Worm (Caenorhabditis elegans) whole organism, L2 larva: ENCODE data around the gene F36D3.8.

Experiments used
- C34F6.9 ChIP-seq: fragments of 150-350 bp; optimal IDR thresholded peaks from 2 replicates; lab custom pipeline; 2014; ENCODE audit warnings: missing biosample characterization, missing genetic modification characterization
- F13H6.1 ChIP-seq: sonication (generic microtip); optimal IDR thresholded peaks from 2 replicates; lab custom pipeline; 2016; ENCODE audit warnings: missing genetic modification characterization, missing compliant biosample characterization
- R02D3.7 ChIP-seq: fragments of 150-350 bp; optimal IDR thresholded peaks from 2 replicates; lab custom pipeline; 2014; ENCODE audit warnings: missing biosample characterization, missing genetic modification characterization
- Y55F3AM.14 ChIP-seq: fragments of 200-800 bp; sonication (Bioruptor generic); optimal IDR thresholded peaks from 2 replicates; lab custom pipeline; 2018; ENCODE audit warnings: mild to moderate bottlenecking, missing genetic modification characterization, missing compliant biosample characterization
- alr-1 ChIP-seq: fragments of 150-350 bp; optimal IDR thresholded peaks from 2 replicates; lab custom pipeline; 2014; ENCODE audit warnings: missing biosample characterization, missing genetic modification characterization
- ama-1 ChIP-seq: fragments of 150-350 bp; optimal IDR thresholded peaks from 2 replicates; lab custom pipeline; 2018; ENCODE audit warnings: inconsistent platforms
- blmp-1 ChIP-seq: sonication (generic microtip); optimal IDR thresholded peaks from 2 replicates; lab custom pipeline; 2017; ENCODE audit warnings: missing genetic modification characterization, mild to moderate bottlenecking, missing compliant biosample characterization, antibody characterized with exemption, moderate library complexity; ENCODE audit not compliant: insufficient read depth
- ceh-16 ChIP-seq: fragments of 150-350 bp; optimal IDR thresholded peaks from 2 replicates; lab custom pipeline; 2014; ENCODE audit warnings: missing biosample characterization, missing genetic modification characterization
- ceh-82 ChIP-seq: fragments of 150-350 bp; optimal IDR thresholded peaks from 2 replicates; lab custom pipeline; 2014; ENCODE audit warnings: missing biosample characterization, missing genetic modification characterization
- dmd-4 ChIP-seq: sonication (generic microtip); optimal IDR thresholded peaks from 2 replicates; lab custom pipeline; 2017; ENCODE audit warnings: missing biosample characterization, missing genetic modification characterization
- egl-27 ChIP-seq: sonication (generic microtip); optimal IDR thresholded peaks from 3 replicates; lab custom pipeline; 2017; ENCODE audit warnings: missing biosample characterization, missing genetic modification reagents, missing genetic modification characterization
- elt-1 ChIP-seq: fragments of 150-350 bp; optimal IDR thresholded peaks from 2 replicates; lab custom pipeline; 2014; ENCODE audit warnings: missing biosample characterization, missing genetic modification characterization
- elt-3 ChIP-seq: sonication (generic microtip); optimal IDR thresholded peaks from 2 replicates; lab custom pipeline; 2017; ENCODE audit warnings: missing biosample characterization, missing genetic modification characterization
- fos-1 ChIP-seq: fragments of 150-350 bp; optimal IDR thresholded peaks from 2 replicates; lab custom pipeline; 2014; ENCODE audit warnings: missing biosample characterization, missing genetic modification characterization
- gmeb-1 ChIP-seq: fragments of 150-350 bp; optimal IDR thresholded peaks from 2 replicates; lab custom pipeline; 2014; ENCODE audit warnings: missing biosample characterization, missing genetic modification characterization
- lin-11 ChIP-seq: fragments of 150-350 bp; sonication (generic microtip); optimal IDR thresholded peaks from 2 replicates; lab custom pipeline; 2014; ENCODE audit warnings: missing biosample characterization, missing genetic modification characterization, inconsistent platforms, mixed read lengths
- lin-13 ChIP-seq: fragments of 150-350 bp; optimal IDR thresholded peaks from 2 replicates; lab custom pipeline; 2014; ENCODE audit warnings: missing biosample characterization, missing genetic modification reagents, missing genetic modification characterization
- lin-39 ChIP-seq: fragments of 150-350 bp; optimal IDR thresholded peaks from 2 replicates; lab custom pipeline; 2014; ENCODE audit warnings: missing biosample characterization, missing genetic modification reagents, missing genetic modification characterization
- lsy-2 ChIP-seq, 2 experiments: fragments of 150-350 bp in 1 of 2; sonication (generic microtip) in 1 of 2; optimal IDR thresholded peaks; 2 replicates each; lab custom pipeline; 2014 to 2017; ENCODE audit warnings: missing biosample characterization in 2 of 2, missing genetic modification characterization in 2 of 2
- mab-5 ChIP-seq: fragments of 150-350 bp; optimal IDR thresholded peaks from 2 replicates; lab custom pipeline; 2014; ENCODE audit warnings: missing biosample characterization, missing genetic modification characterization
- mbf-1 ChIP-seq: sonication (generic microtip); optimal IDR thresholded peaks from 2 replicates; lab custom pipeline; 2017; ENCODE audit warnings: missing biosample characterization, missing genetic modification characterization
- mdl-1 ChIP-seq, 2 experiments: fragments of 150-350 bp in 1 of 2; sonication (generic microtip) in 1 of 2; optimal IDR thresholded peaks; 2 replicates each; lab custom pipeline; 2017; ENCODE audit warnings: missing biosample characterization in 2 of 2, missing genetic modification characterization in 2 of 2
- nhr-11 ChIP-seq: fragments of 150-350 bp; optimal IDR thresholded peaks from 2 replicates; lab custom pipeline; 2014; ENCODE audit warnings: missing biosample characterization, missing genetic modification characterization
- nhr-129 ChIP-seq: fragments of 150-350 bp; optimal IDR thresholded peaks from 2 replicates; lab custom pipeline; 2014; ENCODE audit warnings: missing biosample characterization, missing genetic modification characterization
- nhr-21 ChIP-seq: fragments of 150-350 bp; optimal IDR thresholded peaks from 2 replicates; lab custom pipeline; 2014; ENCODE audit warnings: missing biosample characterization, missing genetic modification characterization
- nhr-23 ChIP-seq: fragments of 150-350 bp; optimal IDR thresholded peaks from 2 replicates; lab custom pipeline; 2014; ENCODE audit warnings: missing biosample characterization, missing genetic modification reagents, missing genetic modification characterization
- nhr-237 ChIP-seq: fragments of 150-350 bp; optimal IDR thresholded peaks from 2 replicates; lab custom pipeline; 2014; ENCODE audit warnings: missing biosample characterization, missing genetic modification characterization
- nhr-25 ChIP-seq: fragments of 150-350 bp; sonication (generic microtip); optimal IDR thresholded peaks from 3 replicates; lab custom pipeline; 2014; ENCODE audit warnings: missing biosample characterization, missing genetic modification characterization
- nhr-77 ChIP-seq: fragments of 150-350 bp; optimal IDR thresholded peaks from 2 replicates; lab custom pipeline; 2014; ENCODE audit warnings: missing biosample characterization, missing genetic modification characterization
- sem-4 ChIP-seq: fragments of 150-350 bp; optimal IDR thresholded peaks from 2 replicates; lab custom pipeline; 2014; ENCODE audit warnings: missing biosample characterization, missing genetic modification reagents, missing genetic modification characterization
- sma-3 ChIP-seq: sonication (generic microtip); optimal IDR thresholded peaks from 2 replicates; lab custom pipeline; 2016; ENCODE audit warnings: missing genetic modification reagents, missing genetic modification characterization, missing compliant biosample characterization
- sma-9 ChIP-seq, 2 experiments: fragments of 150-350 bp in 1 of 2; sonication (generic microtip) in 1 of 2; optimal IDR thresholded peaks; 2 replicates each; lab custom pipeline; 2014 to 2016; ENCODE audit warnings: missing genetic modification characterization in 2 of 2, mild to moderate bottlenecking in 1 of 2, missing biosample characterization in 1 of 2, missing compliant biosample characterization in 1 of 2, missing genetic modification reagents in 1 of 2, moderate library complexity in 1 of 2
- unc-39 ChIP-seq: fragments of 150-350 bp; optimal IDR thresholded peaks from 2 replicates; lab custom pipeline; 2014; ENCODE audit warnings: missing biosample characterization, missing genetic modification characterization
- zag-1 ChIP-seq: fragments of 150-350 bp; optimal IDR thresholded peaks from 2 replicates; lab custom pipeline; 2014; ENCODE audit warnings: missing biosample characterization, missing genetic modification characterization
- ztf-1 ChIP-seq: fragments of 200-800 bp; sonication (Bioruptor generic); conservative IDR thresholded peaks from 2 replicates; pipeline ENCODE4 v1.3.6; 2022; ENCODE audit warnings: missing genetic modification characterization, missing compliant biosample characterization
- ztf-4 ChIP-seq: fragments of 150-350 bp; optimal IDR thresholded peaks from 2 replicates; lab custom pipeline; 2014; ENCODE audit warnings: missing biosample characterization, missing genetic modification characterization

The F36D3.8 gene

ce11 chrV:16526858-16527257 lies at the start of gene F36D3.8:
F36D3.8 (plus strand) TSS chrV:16527158.
- TF ChIP-seq nhr-77 (tag; lab: Kevin White, UChicago) (no peak), nhr-23 (no peak), nhr-237 (tag; lab: Kevin White, UChicago) (no peak), ama-1 (no peak), mab-5 (no peak), nhr-129 (tag; lab: Kevin White, UChicago) (no peak), C34F6.9 (no peak), ztf-1 (no peak), lsy-2 (tag; optimal IDR thresholded peaks at IDR 0.05; lab: Kevin White, UChicago) (no peak), mbf-1 (no peak), alr-1 (tag; lab: Kevin White, UChicago) (no peak), sma-3 (GFP tag; lab: Kevin White, UChicago) (no peak), sem-4 (tag; lab: Kevin White, UChicago) (no peak)

ce11 chrV:16479275-16479674 lies 47.7 kb upstream of the F36D3.8 start, which contains the start of gene T08G3.11:
T08G3.11 (minus strand) TSS chrV:16479375.
- TF ChIP-seq sma-3 (GFP tag; lab: Kevin White, UChicago) (no peak), fos-1 (tag; lab: Kevin White, UChicago) (no peak), mbf-1 (no peak), lin-13 (no peak), blmp-1 (tag; lab: Kevin White, UChicago) (no peak), ceh-16 (tag; lab: Kevin White, UChicago) (no peak), lsy-2 (tag; optimal IDR thresholded peaks at IDR 0.05; lab: Kevin White, UChicago) (no peak), lin-39 (tag; lab: Kevin White, UChicago) (no peak)

DNA sequence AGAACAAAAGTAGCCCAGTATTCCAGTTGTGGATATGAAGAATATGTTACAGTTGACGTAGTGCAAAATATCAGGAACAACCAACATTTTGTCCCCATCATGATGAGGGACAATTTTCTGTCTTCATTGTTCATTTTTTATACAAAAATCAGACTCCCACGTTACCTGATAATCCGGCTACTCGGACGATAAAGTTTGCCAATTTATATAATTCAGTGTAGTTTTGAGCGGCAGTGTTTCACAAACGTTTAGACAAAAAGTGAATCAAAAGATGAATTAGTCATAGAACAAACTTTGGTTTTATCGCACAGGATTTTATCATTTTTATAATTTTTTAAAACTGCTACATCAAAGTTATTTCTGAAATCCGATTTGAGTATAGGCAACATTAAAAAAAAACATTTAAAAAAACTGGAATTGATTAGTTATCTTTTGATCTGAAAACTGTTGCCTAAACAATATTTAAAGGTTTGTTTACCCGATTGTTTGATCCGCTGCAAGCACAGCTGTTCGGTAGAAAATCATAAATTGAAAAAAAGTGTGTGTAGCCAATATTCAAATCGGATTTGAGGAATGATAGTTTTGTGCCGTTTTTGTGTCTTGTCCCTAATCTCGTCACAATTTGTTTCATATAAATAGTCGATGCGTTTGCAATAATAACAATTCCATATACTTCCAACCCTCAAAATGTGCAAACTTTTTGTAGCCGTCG lies 45.9 kb upstream of the F36D3.8 start, which contains the start of the genes F57E7.4 and spig-6:
Gene F57E7.4 (minus strand): TSS at position 101 of the 712 bp plus-strand sequence.
Gene spig-6 (plus strand): TSS at position 662 of the 712 bp plus-strand sequence.
- TF ChIP-seq zag-1 (tag; lab: Kevin White, UChicago) (no peak), sma-9 (GFP tag; optimal IDR thresholded peaks at IDR 0.05; lab: Kevin White, UChicago) (no peak), sma-9 (tag; optimal IDR thresholded peaks at IDR 0.05; lab: Kevin White, UChicago) (no peak), dmd-4 (tag; lab: Kevin White, UChicago) (no peak), ama-1 (no peak), mdl-1 (tag; optimal IDR thresholded peaks at IDR 0.05; lab: Kevin White, UChicago) (no peak), ztf-4 (tag; lab: Kevin White, UChicago) (no peak), blmp-1 (tag; lab: Kevin White, UChicago) (no peak), alr-1 (tag; lab: Kevin White, UChicago) (no peak), R02D3.7 (no peak), elt-3 (tag; lab: Kevin White, UChicago) (no peak), ceh-82 (tag; lab: Kevin White, UChicago) (no peak), elt-1 (no peak)

DNA sequence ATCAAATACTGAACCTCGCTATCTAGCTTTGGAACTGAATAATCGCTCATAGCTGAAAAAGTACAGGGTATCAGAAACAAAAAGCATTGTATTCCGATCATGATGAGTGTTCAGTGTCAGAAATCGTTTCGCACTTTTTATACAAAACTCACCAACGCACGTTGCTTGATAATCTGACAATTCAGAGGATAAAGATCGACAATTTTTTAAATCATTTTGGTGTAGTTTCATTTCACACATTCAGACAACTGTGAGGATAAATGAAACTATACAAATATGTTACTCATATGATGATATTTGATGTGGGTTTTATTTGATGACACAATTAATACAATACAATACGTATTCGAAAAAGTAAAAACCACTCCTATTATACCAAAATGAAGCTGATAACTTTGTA lies 43.9 kb upstream of the F36D3.8 start, which contains the start of gene F57E7.2:
Gene F57E7.2 (minus strand): TSS at position 101 of the 400 bp plus-strand sequence.
- TF ChIP-seq Y55F3AM.14 (no peak), gmeb-1 (tag; lab: Kevin White, UChicago) (no peak), lin-11 (tag; lab: Kevin White, UChicago) (no peak), F13H6.1 (tag; lab: Kevin White, UChicago) (no peak), dmd-4 (tag; lab: Kevin White, UChicago) (no peak), lin-39 (tag; lab: Kevin White, UChicago) (no peak), nhr-11 (tag; lab: Kevin White, UChicago) (no peak), unc-39 (tag; lab: Kevin White, UChicago) (no peak), ceh-16 (tag; lab: Kevin White, UChicago) (no peak), lin-13 (no peak), alr-1 (tag; lab: Kevin White, UChicago) (no peak)

DNA sequence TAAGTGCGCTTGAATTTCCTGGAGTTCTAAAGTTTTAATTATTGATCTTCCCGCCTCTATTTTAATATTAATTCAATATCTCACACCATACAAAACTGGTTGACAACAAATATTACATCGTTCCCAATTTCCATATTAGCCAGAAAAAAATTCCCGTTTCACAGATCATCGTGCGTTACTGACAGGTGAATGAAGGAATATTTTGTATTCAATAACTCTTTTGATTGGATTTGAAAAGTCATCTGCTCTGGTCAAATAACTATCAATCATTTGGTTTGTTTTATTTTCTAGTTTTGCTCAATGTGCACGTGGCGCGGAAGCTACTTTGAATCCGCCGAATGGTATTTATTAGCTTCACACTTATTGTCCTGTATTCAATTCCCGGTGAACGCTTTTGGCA lies 43.3 kb upstream of the F36D3.8 start, which contains the start of gene srh-139:
Gene srh-139 (plus strand): TSS at position 301 of the 400 bp plus-strand sequence.
- TF ChIP-seq nhr-23 (no peak), ztf-4 (tag; lab: Kevin White, UChicago) (no peak), alr-1 (tag; lab: Kevin White, UChicago) (no peak), nhr-25 (tag; lab: Kevin White, UChicago) (no peak), mab-5 (no peak), lsy-2 (tag; optimal IDR thresholded peaks at IDR 0.05; lab: Kevin White, UChicago) (no peak), egl-27 (tag; lab: Kevin White, UChicago) (no peak), nhr-21 (no peak)
